Fruit fly (Drosophila melanogaster) whole organism, embryonic: ENCODE data around the gene Mst77F.

ENCODE experiments used
- Atf6 ChIP-seq: fragments of 200-800 bp; sonication (Bioruptor generic); IDR thresholded peaks from 2 replicates; pipeline ENCODE4 v1.3.6; 2022; ENCODE audit warnings: missing biosample characterization, missing genetic modification characterization
- BEAF-32 ChIP-seq: fragments of 200-800 bp; sonication (Bioruptor generic); optimal IDR thresholded peaks from 3 replicates; lab custom pipeline; 2017; ENCODE audit warnings: missing biosample characterization, missing genetic modification characterization, mild to moderate bottlenecking, moderate library complexity, missing genetic modification reagents
- CG10267 ChIP-seq: fragments of 200-800 bp; sonication (Bioruptor generic); optimal IDR thresholded peaks from 2 replicates; lab custom pipeline; 2018; ENCODE audit warnings: missing biosample characterization, mild to moderate bottlenecking, missing genetic modification characterization, moderate library complexity
- CG10321 ChIP-seq: fragments of 200-800 bp; sonication (Bioruptor generic); IDR thresholded peaks from 2 replicates; pipeline ENCODE4 v1.3.6; 2022; ENCODE audit warnings: missing biosample characterization, missing genetic modification characterization
- CG12659 ChIP-seq: fragments of 200-800 bp; sonication (Bioruptor generic); optimal IDR thresholded peaks from 3 replicates; lab custom pipeline; 2017; ENCODE audit warnings: mild to moderate bottlenecking, missing biosample characterization, missing genetic modification reagents, missing genetic modification characterization
- CG13287 ChIP-seq: fragments of 200-800 bp; sonication (Bioruptor generic); IDR thresholded peaks from 2 replicates; pipeline ENCODE4 v1.3.6; 2022; ENCODE audit warnings: missing biosample characterization, missing genetic modification characterization; ENCODE audit not compliant: partially characterized antibody
- CG13424 ChIP-seq: fragments of 200-800 bp; sonication (Bioruptor generic); optimal IDR thresholded peaks from 2 replicates; lab custom pipeline; 2019; ENCODE audit warnings: missing biosample characterization, mild to moderate bottlenecking, missing genetic modification characterization, moderate library complexity
- CG14710 ChIP-seq: fragments of 200-800 bp; sonication (Bioruptor generic); optimal IDR thresholded peaks from 3 replicates; lab custom pipeline; 2019; ENCODE audit warnings: missing biosample characterization, mild to moderate bottlenecking, missing genetic modification characterization, moderate library complexity
- CG17186 ChIP-seq: fragments of 200-800 bp; sonication (Bioruptor generic); optimal IDR thresholded peaks from 3 replicates; lab custom pipeline; 2017; ENCODE audit warnings: missing biosample characterization, missing genetic modification reagents, missing genetic modification characterization
- CG2116 ChIP-seq: fragments of 200-800 bp; sonication (Bioruptor generic); optimal IDR thresholded peaks from 3 replicates; lab custom pipeline; 2018; ENCODE audit warnings: missing biosample characterization, mild to moderate bottlenecking, missing genetic modification characterization
- CG30020 ChIP-seq: fragments of 200-800 bp; optimal IDR thresholded peaks from 2 replicates; lab custom pipeline; 2019; ENCODE audit warnings: missing biosample characterization, mild to moderate bottlenecking, missing genetic modification characterization, moderate library complexity
- CG33213 ChIP-seq: fragments of 200-800 bp; sonication (Bioruptor generic); optimal IDR thresholded peaks from 3 replicates; lab custom pipeline; 2016; ENCODE audit warnings: missing biosample characterization, missing genetic modification characterization
- CG34224 ChIP-seq: fragments of 200-800 bp; sonication (Bioruptor generic); IDR thresholded peaks from 3 replicates; pipeline ENCODE4 v1.3.6; 2022; ENCODE audit warnings: missing biosample characterization, missing genetic modification characterization; ENCODE audit not compliant: partially characterized antibody
- CG5245 ChIP-seq: fragments of 200-800 bp; sonication (Bioruptor generic); optimal IDR thresholded peaks from 3 replicates; lab custom pipeline; 2016; ENCODE audit warnings: missing biosample characterization, missing genetic modification characterization
- CG8924 ChIP-seq: fragments of 200-800 bp; optimal IDR thresholded peaks from 3 replicates; lab custom pipeline; 2019; ENCODE audit warnings: missing biosample characterization, mild to moderate bottlenecking, missing genetic modification characterization, moderate library complexity
- CG9727 ChIP-seq: fragments of 200-800 bp; sonication (Bioruptor generic); optimal IDR thresholded peaks from 3 replicates; lab custom pipeline; 2017; ENCODE audit warnings: missing biosample characterization, mild to moderate bottlenecking, missing genetic modification characterization
- CG9797 ChIP-seq: fragments of 200-800 bp; sonication (Bioruptor generic); optimal IDR thresholded peaks from 3 replicates; lab custom pipeline; 2018; ENCODE audit warnings: missing biosample characterization, mild to moderate bottlenecking, missing genetic modification characterization
- CTCF ChIP-seq: fragments of 200-800 bp; sonication (Bioruptor generic); optimal IDR thresholded peaks from 2 replicates; lab custom pipeline; 2017; ENCODE audit warnings: missing biosample characterization, mild to moderate bottlenecking, missing genetic modification characterization, moderate library complexity
- Doc3 ChIP-seq: fragments of 200-800 bp; sonication (Bioruptor generic); IDR thresholded peaks from 3 replicates; pipeline ENCODE4 v1.3.6; 2022; ENCODE audit warnings: missing biosample characterization, missing genetic modification characterization; ENCODE audit not compliant: partially characterized antibody
- E2f2 ChIP-seq: fragments of 200-800 bp; sonication (Bioruptor generic); IDR thresholded peaks from 2 replicates; pipeline ENCODE4 v1.3.6; 2022; ENCODE audit warnings: missing biosample characterization, missing genetic modification characterization
- Ets65A ChIP-seq: fragments of 200-800 bp; sonication (Bioruptor generic); peaks from one replicate; lab custom pipeline; 2016; ENCODE audit warnings: missing biosample characterization, missing genetic modification characterization
- HLH54F ChIP-seq: fragments of 200-800 bp; sonication (Bioruptor generic); optimal IDR thresholded peaks from 3 replicates; lab custom pipeline; 2016; ENCODE audit warnings: missing biosample characterization, missing genetic modification characterization
- Hsf ChIP-seq: fragments of 200-800 bp; sonication (Bioruptor generic); optimal IDR thresholded peaks from 3 replicates; lab custom pipeline; 2016; ENCODE audit warnings: missing biosample characterization, missing genetic modification characterization
- Lhr ChIP-seq: fragments of 200-800 bp; sonication (Bioruptor generic); optimal IDR thresholded peaks from 3 replicates; lab custom pipeline; 2017; ENCODE audit warnings: mild to moderate bottlenecking, missing biosample characterization, missing genetic modification reagents, missing genetic modification characterization
- MBD-R2 ChIP-seq: fragments of 200-800 bp; sonication (Bioruptor generic); IDR thresholded peaks from 2 replicates; pipeline ENCODE4 v1.3.6; 2022; ENCODE audit warnings: missing biosample characterization, missing genetic modification characterization
- Med ChIP-seq: fragments of 200-800 bp; sonication (Bioruptor generic); peaks from one replicate; lab custom pipeline; 2016; ENCODE audit warnings: missing biosample characterization, missing genetic modification characterization, mild to moderate bottlenecking, inconsistent platforms, moderate library complexity
- Myb ChIP-seq: fragments of 200-800 bp; sonication (Bioruptor generic); optimal IDR thresholded peaks from 2 replicates; lab custom pipeline; 2016; ENCODE audit warnings: missing biosample characterization, missing genetic modification characterization
- Nf-YB ChIP-seq: fragments of 200-800 bp; sonication (Bioruptor generic); optimal IDR thresholded peaks from 3 replicates; lab custom pipeline; 2019; ENCODE audit warnings: missing biosample characterization, mild to moderate bottlenecking, missing genetic modification characterization, moderate library complexity
- Nf-YC ChIP-seq: fragments of 200-800 bp; optimal IDR thresholded peaks from 3 replicates; lab custom pipeline; 2019; ENCODE audit warnings: missing biosample characterization, mild to moderate bottlenecking, missing genetic modification characterization, moderate library complexity
- Sin3A ChIP-seq: fragments of >200 bp; optimal IDR thresholded peaks from 2 replicates; lab custom pipeline; 2018
- Sry-β ChIP-seq: fragments of 200-800 bp; sonication (Bioruptor generic); optimal IDR thresholded peaks from 2 replicates; lab custom pipeline; 2018; ENCODE audit warnings: missing biosample characterization, mild to moderate bottlenecking, missing genetic modification characterization, moderate library complexity
- Xrp1 ChIP-seq: fragments of 200-800 bp; sonication (Bioruptor generic); IDR thresholded peaks from 2 replicates; pipeline ENCODE4 v1.3.6; 2022; ENCODE audit warnings: missing biosample characterization, missing genetic modification characterization
- grau ChIP-seq: fragments of 200-800 bp; optimal IDR thresholded peaks from 3 replicates; lab custom pipeline; 2019; ENCODE audit warnings: missing biosample characterization, mild to moderate bottlenecking, missing genetic modification characterization, moderate library complexity
- inv ChIP-seq: fragments of 200-800 bp; sonication (Bioruptor generic); IDR thresholded peaks from 2 replicates; pipeline ENCODE4 v1.3.6; 2022; ENCODE audit warnings: missing biosample characterization, missing genetic modification characterization; ENCODE audit not compliant: partially characterized antibody
- mld ChIP-seq: fragments of 200-800 bp; sonication (Bioruptor generic); IDR thresholded peaks from 3 replicates; pipeline ENCODE4 v1.3.6; 2022; ENCODE audit warnings: missing biosample characterization, missing genetic modification characterization; ENCODE audit not compliant: partially characterized antibody
- phol ChIP-seq: fragments of 200-800 bp; sonication (Bioruptor generic); optimal IDR thresholded peaks from 3 replicates; lab custom pipeline; 2018; ENCODE audit warnings: missing biosample characterization, mild to moderate bottlenecking, missing genetic modification characterization, moderate library complexity
- pros ChIP-seq: fragments of 200-800 bp; sonication (Bioruptor generic); optimal IDR thresholded peaks from 3 replicates; lab custom pipeline; 2019; ENCODE audit warnings: missing biosample characterization, mild to moderate bottlenecking, missing genetic modification characterization, moderate library complexity
- ssp ChIP-seq: fragments of 200-800 bp; sonication (Bioruptor generic); IDR thresholded peaks from 2 replicates; pipeline ENCODE4 v1.3.6; 2022; ENCODE audit warnings: missing biosample characterization, missing genetic modification characterization
- usp ChIP-seq: fragments of >200 bp; optimal IDR thresholded peaks from 2 replicates; lab custom pipeline; 2017; ENCODE audit warnings: missing biosample characterization, missing genetic modification characterization
- vnd ChIP-seq: fragments of 200-800 bp; sonication (Bioruptor generic); IDR thresholded peaks from 3 replicates; pipeline ENCODE4 v1.3.6; 2022; ENCODE audit warnings: missing biosample characterization, missing genetic modification characterization; ENCODE audit not compliant: partially characterized antibody
- zen2 ChIP-seq: fragments of 200-800 bp; sonication (Bioruptor generic); IDR thresholded peaks from 3 replicates; pipeline ENCODE4 v1.3.6; 2022; ENCODE audit warnings: missing biosample characterization, missing genetic modification characterization; ENCODE audit not compliant: partially characterized antibody
- zfh1 ChIP-seq: fragments of 200-800 bp; sonication (Bioruptor generic); IDR thresholded peaks from 3 replicates; pipeline ENCODE4 v1.3.6; 2022; ENCODE audit warnings: missing biosample characterization, missing genetic modification characterization

Mst77F gene

dm6 chr3L:20809088-20809999, 8.5 kb downstream of the Mst77F start, which contains the start of the genes CG3634 and HIPP1 (continued):
- peak; percentile 22; the same call in 1 of the 2 replicates for TF ChIP-seq Xrp1 (GFP tag; lab: Robert Waterston, UW)
- TF ChIP-seq CG14710 (tag; lab: Kevin White, UChicago), result peak; percentile 75
- peak; percentile 2 for TF ChIP-seq CTCF (GFP tag; lab: Kevin White, UChicago)
- peak; percentile 85 for TF ChIP-seq Ets65A
- TF ChIP-seq Med, result peak; percentile 67
- no peak for TF ChIP-seq grau (tag; lab: Kevin White, UChicago)
- TF ChIP-seq vnd, result peak; percentile 68; the same call in 2 of the 3 replicates
- TF ChIP-seq CG9727 (GFP tag; lab: Kevin White, UChicago), result peak; percentile 17
- TF ChIP-seq CG9797, result peak; percentile 85
- TF ChIP-seq ssp (GFP tag; lab: Robert Waterston, UW), result peak; percentile 72
- 0 out of 3 replicates have a peak, but pooled peaks have one; percentile 7 for TF ChIP-seq mld (GFP tag; lab: Robert Waterston, UW)
- TF ChIP-seq Myb (GFP tag; lab: Kevin White, UChicago), result peak; percentile 9
- TF ChIP-seq zen2 (GFP tag; lab: Robert Waterston, UW), result peak; percentile 52; the same call in 1 of the 3 replicates
- peak; percentile 51 for TF ChIP-seq Lhr
- peak; percentile 57 for TF ChIP-seq CG10267 (tag; lab: Kevin White, UChicago)
- peak; percentile 84 for TF ChIP-seq BEAF-32 (GFP tag; lab: Kevin White, UChicago)
- no peak for TF ChIP-seq CG33213 (GFP tag; lab: Kevin White, UChicago)
- TF ChIP-seq CG34224 (GFP tag; lab: Robert Waterston, UW), result peak; percentile 73
- no peak for TF ChIP-seq zfh1 (GFP tag; lab: Robert Waterston, UW)
- peak; percentile 97 for TF ChIP-seq phol
- TF ChIP-seq CG13287 (GFP tag; lab: Robert Waterston, UW), result peak; percentile 75
- TF ChIP-seq MBD-R2 (GFP tag; lab: Robert Waterston, UW), result peak; percentile 94
- TF ChIP-seq Nf-YC (tag; lab: Kevin White, UChicago), result peak; percentile 76
- 0 out of 2 replicates have a peak, but pooled peaks have one; percentile 34 for TF ChIP-seq Atf6
- TF ChIP-seq Doc3 (GFP tag; lab: Robert Waterston, UW), result peak; percentile 50; the same call in 1 of the 3 replicates
- TF ChIP-seq Nf-YB (GFP tag; lab: Kevin White, UChicago), result peak; percentile 36
- peak; percentile 71 for TF ChIP-seq CG2116 (GFP tag; lab: Kevin White, UChicago)
- TF ChIP-seq usp, result no peak
- TF ChIP-seq CG30020 (tag; lab: Kevin White, UChicago), result peak; percentile 78
- peak; percentile 57 for TF ChIP-seq CG12659 (GFP tag; lab: Kevin White, UChicago)
- peak; percentile 24 for TF ChIP-seq Hsf
- TF ChIP-seq Sin3A, result peak; percentile 69
- peak; percentile 1 for TF ChIP-seq CG13424 (tag; lab: Kevin White, UChicago)
- TF ChIP-seq inv (GFP tag; lab: Robert Waterston, UW), result peak; percentile 56
- no peak for TF ChIP-seq pros (GFP tag; lab: Kevin White, UChicago)
- peak; percentile 50 for TF ChIP-seq CG17186
- peak; percentile 11 for TF ChIP-seq CG8924
- peak; percentile 64 for TF ChIP-seq Sry-β (GFP tag; lab: Kevin White, UChicago)
- TF ChIP-seq E2f2 (GFP tag; lab: Robert Waterston, UW), result peak; percentile 50; the same call in 1 of the 2 replicates
- TF ChIP-seq CG5245, result no peak
- no peak for TF ChIP-seq HLH54F (GFP tag; lab: Kevin White, UChicago)
- no peak for TF ChIP-seq CG10321
